Worm (Caenorhabditis elegans) whole organism, young adult: ENCODE measurements around the gene nhr-40.

Source experiments
- B0261.1 ChIP-seq: sonication (generic microtip); optimal IDR thresholded peaks from 2 replicates; lab custom pipeline; 2016; ENCODE audit warnings: mild to moderate bottlenecking, missing genetic modification characterization, moderate library complexity, missing compliant biosample characterization
- B0336.3 ChIP-seq: fragments of 200-800 bp; sonication (Bioruptor generic); IDR thresholded peaks from 2 replicates; pipeline ENCODE4 v1.3.6; 2022; ENCODE audit warnings: missing genetic modification characterization, missing compliant biosample characterization
- C06A6.2 ChIP-seq: fragments of 200-800 bp; sonication (Bioruptor generic); conservative IDR thresholded peaks from 2 replicates; pipeline ENCODE4 v1.3.6; 2022; ENCODE audit warnings: missing genetic modification characterization, missing compliant biosample characterization
- C17E4.6 ChIP-seq: fragments of 200-800 bp; sonication (Bioruptor generic); IDR thresholded peaks from 2 replicates; pipeline ENCODE4 v1.3.6; 2022; ENCODE audit warnings: missing genetic modification reagents, missing genetic modification characterization, missing compliant biosample characterization
- F33H1.4 ChIP-seq: fragments of 200-800 bp; sonication (Bioruptor generic); IDR thresholded peaks from 2 replicates; pipeline ENCODE4 v1.3.6; 2022; ENCODE audit warnings: missing genetic modification reagents, missing genetic modification characterization, missing compliant biosample characterization
- F49E8.2 ChIP-seq: sonication (generic microtip); optimal IDR thresholded peaks from 3 replicates; lab custom pipeline; 2017; ENCODE audit warnings: missing genetic modification characterization, mild to moderate bottlenecking, missing compliant biosample characterization, antibody characterized with exemption, moderate library complexity; ENCODE audit not compliant: insufficient read depth
- F57C9.4 ChIP-seq: sonication (generic microtip); optimal IDR thresholded peaks from 2 replicates; lab custom pipeline; 2017; ENCODE audit warnings: mild to moderate bottlenecking, missing genetic modification characterization, missing compliant biosample characterization
- K12H6.12 ChIP-seq: fragments of 200-800 bp; sonication (Bioruptor generic); optimal IDR thresholded peaks from 2 replicates; lab custom pipeline; 2018; ENCODE audit warnings: mild to moderate bottlenecking, missing genetic modification characterization, missing compliant biosample characterization
- T26A5.8 ChIP-seq: sonication (generic microtip); optimal IDR thresholded peaks from 2 replicates; lab custom pipeline; 2016; ENCODE audit warnings: missing genetic modification characterization, missing compliant biosample characterization
- Y56A3A.18 ChIP-seq: fragments of 200-800 bp; sonication (Bioruptor generic); IDR thresholded peaks from 2 replicates; pipeline ENCODE4 v1.3.6; 2022; ENCODE audit warnings: missing genetic modification reagents, missing genetic modification characterization, missing compliant biosample characterization
- Y67H2A.10 ChIP-seq: fragments of 200-800 bp; sonication (Bioruptor generic); conservative IDR thresholded peaks from 2 replicates; pipeline ENCODE4 v1.3.6; 2022; ENCODE audit warnings: missing genetic modification reagents, missing genetic modification characterization, missing compliant biosample characterization
- Y95B8A.8 ChIP-seq: fragments of 200-800 bp; sonication (Bioruptor generic); IDR thresholded peaks from 2 replicates; pipeline ENCODE4 v1.3.6; 2022; ENCODE audit warnings: missing genetic modification reagents, missing genetic modification characterization, missing compliant biosample characterization
- ZK185.1 ChIP-seq: sonication (generic microtip); optimal IDR thresholded peaks from 2 replicates; lab custom pipeline; 2016; ENCODE audit warnings: mild to moderate bottlenecking, missing genetic modification characterization, missing compliant biosample characterization; ENCODE audit not compliant: poor library complexity, severe bottlenecking
- attf-3 ChIP-seq: fragments of 200-800 bp; sonication (Bioruptor generic); conservative IDR thresholded peaks from 2 replicates; pipeline ENCODE4 v1.3.6; 2022; ENCODE audit warnings: missing genetic modification reagents, missing genetic modification characterization, missing compliant biosample characterization
- bed-1 ChIP-seq: fragments of 200-800 bp; sonication (Bioruptor generic); IDR thresholded peaks from 2 replicates; pipeline ENCODE4 v1.3.6; 2022; ENCODE audit warnings: missing genetic modification reagents, missing genetic modification characterization, missing compliant biosample characterization
- cebp-1 ChIP-seq, 2 experiments: fragments of 200-800 bp in 1 of 2; sonication (Bioruptor generic) in 1 of 2; sonication (generic microtip) in 1 of 2; IDR thresholded peaks in 1 of 2; optimal IDR thresholded peaks in 1 of 2; 2 replicates each; pipeline versions ENCODE4 v1.3.6 to Lab custom; 2017 to 2022; ENCODE audit warnings: missing compliant biosample characterization in 2 of 2, missing genetic modification characterization in 2 of 2, mild to moderate bottlenecking in 1 of 2, missing genetic modification reagents in 1 of 2, moderate library complexity in 1 of 2
- ceh-100 ChIP-seq: fragments of 200-800 bp; sonication (Bioruptor generic); IDR thresholded peaks from 2 replicates; pipeline ENCODE4 v1.3.6; 2022; ENCODE audit warnings: missing genetic modification reagents, missing genetic modification characterization, missing compliant biosample characterization
- ceh-40 ChIP-seq: fragments of 200-800 bp; sonication (Bioruptor generic); IDR thresholded peaks from 2 replicates; pipeline ENCODE4 v1.3.6; 2022; ENCODE audit warnings: missing genetic modification characterization, missing compliant biosample characterization
- ceh-79 ChIP-seq: sonication (generic microtip); optimal IDR thresholded peaks from 2 replicates; lab custom pipeline; 2017; ENCODE audit warnings: mild to moderate bottlenecking, missing genetic modification characterization, missing compliant biosample characterization
- ceh-91 ChIP-seq: fragments of 200-800 bp; sonication (Bioruptor generic); IDR thresholded peaks from 2 replicates; pipeline ENCODE4 v1.3.6; 2022; ENCODE audit warnings: missing genetic modification reagents, missing genetic modification characterization, missing compliant biosample characterization
- chd-7 ChIP-seq: sonication (generic microtip); optimal IDR thresholded peaks from 2 replicates; lab custom pipeline; 2016; ENCODE audit warnings: mild to moderate bottlenecking, missing genetic modification characterization, moderate library complexity, missing compliant biosample characterization
- die-1 ChIP-seq: sonication (generic microtip); optimal IDR thresholded peaks from 2 replicates; lab custom pipeline; 2016; ENCODE audit warnings: missing genotype, mild to moderate bottlenecking, missing genetic modification characterization, missing compliant biosample characterization
- egl-44 ChIP-seq: fragments of 200-800 bp; sonication (Bioruptor generic); IDR thresholded peaks from 2 replicates; pipeline ENCODE4 v1.3.6; 2022; ENCODE audit warnings: missing genetic modification reagents, missing genetic modification characterization, missing compliant biosample characterization
- ets-4 ChIP-seq: fragments of 200-800 bp; sonication (Bioruptor generic); optimal IDR thresholded peaks from 2 replicates; lab custom pipeline; 2018; ENCODE audit warnings: mild to moderate bottlenecking, missing genetic modification characterization, missing compliant biosample characterization
- him-1 ChIP-seq: sonication (generic microtip); optimal IDR thresholded peaks from 2 replicates; lab custom pipeline; 2016; ENCODE audit warnings: missing genotype, missing genetic modification reagents, missing genetic modification characterization, missing compliant biosample characterization
- hlh-12 ChIP-seq: sonication (generic microtip); optimal IDR thresholded peaks from 2 replicates; lab custom pipeline; 2016; ENCODE audit warnings: missing genetic modification characterization, missing compliant biosample characterization
- hlh-26 ChIP-seq: fragments of 200-800 bp; sonication (Bioruptor generic); conservative IDR thresholded peaks from 2 replicates; pipeline ENCODE4 v1.3.6; 2022; ENCODE audit warnings: missing genetic modification reagents, missing genetic modification characterization, missing compliant biosample characterization
- let-526 ChIP-seq: fragments of 200-800 bp; sonication (Bioruptor generic); IDR thresholded peaks from 2 replicates; pipeline ENCODE4 v1.3.6; 2022; ENCODE audit warnings: missing genetic modification reagents, missing genetic modification characterization, missing compliant biosample characterization
- let-607 ChIP-seq, 2 experiments: fragments of 200-800 bp in 1 of 2; sonication (Bioruptor generic) in 1 of 2; sonication (generic microtip) in 1 of 2; optimal IDR thresholded peaks; 2 replicates each; lab custom pipeline; 2016 to 2018; ENCODE audit warnings: mild to moderate bottlenecking in 2 of 2, missing compliant biosample characterization in 2 of 2, missing genetic modification characterization in 2 of 2, moderate library complexity in 2 of 2, missing genotype in 1 of 2
- lsy-27 ChIP-seq: sonication (generic microtip); optimal IDR thresholded peaks from 2 replicates; lab custom pipeline; 2017; ENCODE audit warnings: missing genetic modification characterization, mild to moderate bottlenecking, missing compliant biosample characterization, antibody characterized with exemption, missing genotype, borderline replicate concordance; ENCODE audit not compliant: insufficient read depth
- madf-3 ChIP-seq: fragments of 200-800 bp; sonication (Bioruptor generic); IDR thresholded peaks from 2 replicates; pipeline ENCODE4 v1.3.6; 2022; ENCODE audit warnings: missing genetic modification reagents, missing genetic modification characterization, missing compliant biosample characterization
- mcd-1 ChIP-seq: fragments of 200-800 bp; sonication (Bioruptor generic); IDR thresholded peaks from 2 replicates; pipeline ENCODE4 v1.3.6; 2022; ENCODE audit warnings: missing genetic modification reagents, missing genetic modification characterization, missing compliant biosample characterization
- mel-28 ChIP-seq: sonication (generic microtip); optimal IDR thresholded peaks from 2 replicates; lab custom pipeline; 2016; ENCODE audit warnings: borderline replicate concordance, mild to moderate bottlenecking, missing genetic modification characterization, missing compliant biosample characterization
- mes-4 ChIP-seq: sonication (generic microtip); optimal IDR thresholded peaks from 2 replicates; lab custom pipeline; 2016; ENCODE audit warnings: missing genotype, missing genetic modification characterization, missing compliant biosample characterization
- mxl-1 ChIP-seq: sonication (generic microtip); optimal IDR thresholded peaks from 2 replicates; lab custom pipeline; 2016; ENCODE audit warnings: missing genetic modification characterization, missing compliant biosample characterization
- nfya-2 ChIP-seq: fragments of 200-800 bp; sonication (Bioruptor generic); IDR thresholded peaks from 2 replicates; pipeline ENCODE4 v1.3.6; 2022; ENCODE audit warnings: missing genetic modification reagents, missing genetic modification characterization, missing compliant biosample characterization
- nhr-179 ChIP-seq: sonication (generic microtip); optimal IDR thresholded peaks from 2 replicates; lab custom pipeline; 2016; ENCODE audit warnings: mild to moderate bottlenecking, missing genetic modification characterization, missing compliant biosample characterization
- nhr-27 ChIP-seq: fragments of 200-800 bp; sonication (Bioruptor generic); optimal IDR thresholded peaks from 2 replicates; lab custom pipeline; 2018; ENCODE audit warnings: mild to moderate bottlenecking, missing genetic modification characterization, moderate library complexity, missing compliant biosample characterization
- snpc-3.4 ChIP-seq: sonication (generic microtip); optimal IDR thresholded peaks from 2 replicates; lab custom pipeline; 2017; ENCODE audit warnings: missing genetic modification characterization, mild to moderate bottlenecking, missing compliant biosample characterization, antibody characterized with exemption, moderate library complexity, missing genotype, missing genetic modification reagents
- snpc-4 ChIP-seq, 5 experiments: fragments of 150-350 bp in 1 of 5; sonication (generic microtip) in 4 of 5; optimal IDR thresholded peaks; 2 replicates each; lab custom pipeline; 2014 to 2018; ENCODE audit warnings: missing genetic modification characterization in 5 of 5, missing biosample characterization in 3 of 5, antibody characterized with exemption in 2 of 5, mild to moderate bottlenecking in 2 of 5, missing compliant biosample characterization in 2 of 5, missing genotype in 2 of 5, moderate library complexity in 2 of 5, missing genetic modification reagents in 1 of 5
- unc-130 ChIP-seq: sonication (generic microtip); optimal IDR thresholded peaks from 2 replicates; lab custom pipeline; 2016; ENCODE audit warnings: missing genetic modification reagents, missing genetic modification characterization, missing compliant biosample characterization
- zfh-2 ChIP-seq: fragments of 200-800 bp; sonication (Bioruptor generic); conservative IDR thresholded peaks from 2 replicates; pipeline ENCODE4 v1.3.6; 2022; ENCODE audit warnings: missing genetic modification reagents, missing genetic modification characterization, missing compliant biosample characterization
- zim-3 ChIP-seq: sonication (generic microtip); optimal IDR thresholded peaks from 2 replicates; lab custom pipeline; 2017; ENCODE audit warnings: mild to moderate bottlenecking, missing genetic modification characterization, moderate library complexity, missing compliant biosample characterization
- ztf-25 ChIP-seq: fragments of 200-800 bp; sonication (Bioruptor generic); IDR thresholded peaks from 2 replicates; pipeline ENCODE4 v1.3.6; 2022; ENCODE audit warnings: missing genetic modification reagents, missing genetic modification characterization, missing compliant biosample characterization
- ztf-28 ChIP-seq: fragments of 200-800 bp; sonication (Bioruptor generic); IDR thresholded peaks from 2 replicates; pipeline ENCODE4 v1.3.6; 2022; ENCODE audit warnings: missing genetic modification reagents, missing genetic modification characterization, missing compliant biosample characterization
- ztf-3 ChIP-seq: fragments of 200-800 bp; sonication (Bioruptor generic); optimal IDR thresholded peaks from 2 replicates; lab custom pipeline; 2018; ENCODE audit warnings: mild to moderate bottlenecking, missing genetic modification characterization, missing compliant biosample characterization

The nhr-40 gene

DNA sequence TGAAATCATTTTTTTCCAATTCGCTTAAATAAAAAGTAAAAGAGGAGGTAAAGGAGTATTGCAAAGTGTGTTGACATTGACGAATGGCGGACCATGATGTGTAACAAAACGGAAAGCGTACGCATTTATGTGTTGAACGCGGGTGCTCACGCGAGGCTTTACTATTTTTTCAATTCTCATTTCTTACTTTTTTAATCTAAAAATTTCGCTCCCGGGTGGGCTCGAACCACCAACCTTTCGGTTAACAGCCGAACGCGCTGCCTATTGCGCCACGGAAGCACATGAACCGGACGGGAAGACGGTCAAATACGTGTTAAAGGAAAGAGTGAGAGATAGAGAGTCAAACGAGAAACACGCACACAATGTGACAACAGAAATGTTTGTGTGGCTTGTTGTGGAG is 44.5 kb upstream of the nhr-40 start (continued):
- TF ChIP-seq hlh-26 (GFP tag; lab: Robert Waterston, UW) (no peak), F33H1.4 (GFP tag; lab: Robert Waterston, UW) (no peak), Y56A3A.18 (GFP tag; lab: Robert Waterston, UW) (0 out of 2 replicates have a peak, but pooled peaks have one; percentile 9), F49E8.2 (tag; lab: Kevin White, UChicago) (peak; percentile 42), ceh-40 (0 out of 2 replicates have a peak, but pooled peaks have one; percentile 25), egl-44 (GFP tag; lab: Robert Waterston, UW) (peak; percentile 77), let-526 (GFP tag; lab: Robert Waterston, UW) (0 out of 2 replicates have a peak, but pooled peaks have one; percentile 32), nhr-179 (tag; lab: Kevin White, UChicago) (peak; percentile 12), attf-3 (GFP tag; lab: Robert Waterston, UW) (no peak), madf-3 (GFP tag; lab: Robert Waterston, UW) (0 out of 2 replicates have a peak, but pooled peaks have one; percentile 49), mel-28 (tag; lab: Kevin White, UChicago) (no peak), ztf-25 (GFP tag; lab: Robert Waterston, UW) (peak; percentile 91), ceh-79 (tag; lab: Kevin White, UChicago) (peak; percentile 40), let-607 (tag; optimal IDR thresholded peaks at IDR 0.05; lab: Kevin White, UChicago) (peak; percentile 22 to 43), cebp-1 (GFP tag; IDR thresholded peaks at IDR 0.05; lab: Robert Waterston, UW) (peak; percentile 58), cebp-1 (tag; optimal IDR thresholded peaks at IDR 0.05; lab: Kevin White, UChicago) (peak; percentile 76), die-1 (tag; lab: Kevin White, UChicago) (peak; percentile 88), zim-3 (tag; lab: Kevin White, UChicago) (peak; percentile 72), nhr-27 (no peak), ztf-28 (GFP tag; lab: Robert Waterston, UW) (peak; percentile 78; the same call in 1 of the 2 replicates), F57C9.4 (peak; percentile 25), chd-7 (peak; percentile 81), ceh-91 (0 out of 2 replicates have a peak, but pooled peaks have one; percentile 12), nfya-2 (GFP tag; lab: Robert Waterston, UW) (no peak), bed-1 (GFP tag; lab: Robert Waterston, UW) (no peak), Y95B8A.8 (no peak), C06A6.2 (GFP tag; lab: Robert Waterston, UW) (no peak), snpc-4 (GFP tag; optimal IDR thresholded peaks at IDR 0.05; lab: Kevin White, UChicago) (peak; percentile 56), snpc-4 (tag; optimal IDR thresholded peaks at IDR 0.05; lab: Kevin White, UChicago) (peak in 3 of 4 experiments; percentile 62 to 77 (median 73)), ztf-3 (GFP tag; lab: Kevin White, UChicago) (no peak), snpc-3.4 (tag; lab: Kevin White, UChicago) (peak; percentile 34), ceh-100 (no peak), T26A5.8 (no peak), Y67H2A.10 (GFP tag; lab: Robert Waterston, UW) (no peak), hlh-12 (tag; lab: Kevin White, UChicago) (peak; percentile 63), lsy-27 (tag; lab: Kevin White, UChicago) (peak; percentile 74), unc-130 (GFP tag; lab: Kevin White, UChicago) (no peak), mes-4 (peak; percentile 66), B0261.1 (peak; percentile 86), C17E4.6 (GFP tag; lab: Robert Waterston, UW) (no peak), zfh-2 (GFP tag; lab: Robert Waterston, UW) (0 out of 2 replicates have a peak, but pooled peaks have one; percentile 35), ets-4 (GFP tag; lab: Kevin White, UChicago) (peak; percentile 4), ZK185.1 (tag; lab: Kevin White, UChicago) (peak; percentile 82), mcd-1 (peak; percentile 54; the same call in 1 of the 2 replicates), him-1 (tag; lab: Kevin White, UChicago) (peak; percentile 86), B0336.3 (GFP tag; lab: Robert Waterston, UW) (peak; percentile 76), mxl-1 (tag; lab: Kevin White, UChicago) (peak; percentile 63), K12H6.12 (tag; lab: Kevin White, UChicago) (peak; percentile 44)
